Fruit fly (Drosophila melanogaster): ENCODE results near the gene CG7706.
A peak's percentile ranks its signal among the peaks of the same experiment; 100 is the strongest.

The CG7706 gene

dm6 chr3R:18658945-18659642, 18.5 kb upstream of the CG7706 start, which contains the start of the genes CG31224 and CstF64 (continued):
- peak; percentile 84 for TF ChIP-seq Atf-2 (GFP tag; optimal IDR thresholded peaks at IDR 0.05)
- TF ChIP-seq CG14050 (GFP tag; IDR thresholded peaks at IDR 0.05): peak; percentile 70
- peak in 1 of 2 experiments; percentile 63 for TF ChIP-seq crp (GFP tag; optimal IDR thresholded peaks at IDR 0.05)
- TF ChIP-seq pita (GFP tag; optimal IDR thresholded peaks at IDR 0.05): no peak
- peak; percentile 38 for TF ChIP-seq CrebB (tag; optimal IDR thresholded peaks at IDR 0.05)
- TF ChIP-seq dm (GFP tag; optimal IDR thresholded peaks at IDR 0.05): peak; percentile 83
- TF ChIP-seq CG13894 (tag; optimal IDR thresholded peaks at IDR 0.05): no peak
- peak; percentile 63 for TF ChIP-seq gcm2 (GFP tag; optimal IDR thresholded peaks at IDR 0.05)
- peak; percentile 82 for TF ChIP-seq CG11723 (GFP tag; optimal IDR thresholded peaks at IDR 0.05)
- peak; percentile 90 for TF ChIP-seq CG12659 (GFP tag; optimal IDR thresholded peaks at IDR 0.05)
- peak; percentile 83 for TF ChIP-seq az2 (GFP tag; optimal IDR thresholded peaks at IDR 0.05)
- peak; percentile 63; the same call in 1 of the 2 replicates for TF ChIP-seq Oaz (GFP tag; IDR thresholded peaks at IDR 0.05)
- TF ChIP-seq CG1529 (GFP tag; optimal IDR thresholded peaks at IDR 0.05): no peak
- peak; percentile 55; the same call in 1 of the 2 replicates for TF ChIP-seq CG5953 (GFP tag; IDR thresholded peaks at IDR 0.05)
- no peak for TF ChIP-seq br (optimal IDR thresholded peaks at IDR 0.05)
- TF ChIP-seq her (GFP tag; optimal IDR thresholded peaks at IDR 0.05): peak; percentile 71
- peak; percentile 58 for TF ChIP-seq CG3995 (GFP tag; optimal IDR thresholded peaks at IDR 0.05)
- no peak for TF ChIP-seq nau (GFP tag; optimal IDR thresholded peaks at IDR 0.05)
- peak; percentile 91 for TF ChIP-seq CG31224 (GFP tag; IDR thresholded peaks at IDR 0.05)
- TF ChIP-seq sisA (GFP tag; IDR thresholded peaks at IDR 0.05): peak; percentile 78
- peak; percentile 42 for TF ChIP-seq CG6654 (GFP tag; optimal IDR thresholded peaks at IDR 0.05)
- no peak for TF ChIP-seq corto (GFP tag; optimal IDR thresholded peaks at IDR 0.05)
- peak; percentile 75 for TF ChIP-seq ap (GFP tag; IDR thresholded peaks at IDR 0.05)
- no peak for TF ChIP-seq z (GFP tag; IDR thresholded peaks at IDR 0.05)
- no peak for TF ChIP-seq sna (GFP tag; IDR thresholded peaks at IDR 0.05; ENCODE audit: partially characterized antibody)
- TF ChIP-seq CG12769 (tag; optimal IDR thresholded peaks at IDR 0.05): no peak
- TF ChIP-seq ase (GFP tag; IDR thresholded peaks at IDR 0.05): peak; percentile 72; the same call in 2 of the 3 replicates
- peak; percentile 85 for TF ChIP-seq Ptx1 (GFP tag; IDR thresholded peaks at IDR 0.05)
- TF ChIP-seq CG18011 (GFP tag; optimal IDR thresholded peaks at IDR 0.05): no peak
- TF ChIP-seq CG14860 (GFP tag; IDR thresholded peaks at IDR 0.05; ENCODE audit: partially characterized antibody): no peak
- TF ChIP-seq B-H2 (GFP tag; optimal IDR thresholded peaks at IDR 0.05): peak; percentile 87
- TF ChIP-seq dysf (GFP tag; IDR thresholded peaks at IDR 0.05): peak; percentile 80
- TF ChIP-seq Hmx (GFP tag; optimal IDR thresholded peaks at IDR 0.05): peak; percentile 64
- peak; percentile 81 for TF ChIP-seq disco-r (GFP tag; optimal IDR thresholded peaks at IDR 0.05)
- peak; percentile 80 for TF ChIP-seq CG12104 (GFP tag; optimal IDR thresholded peaks at IDR 0.05)
- TF ChIP-seq Dip2 (GFP tag; IDR thresholded peaks at IDR 0.05): no peak
- TF ChIP-seq CG18262 (tag; optimal IDR thresholded peaks at IDR 0.05): peak; percentile 81
- TF ChIP-seq bowl (GFP tag; IDR thresholded peaks at IDR 0.05): no peak
- no peak for TF ChIP-seq prd (optimal IDR thresholded peaks at IDR 0.05)
- peak; percentile 89 for TF ChIP-seq prd (GFP tag; IDR thresholded peaks at IDR 0.05)
- TF ChIP-seq CG6813 (GFP tag; optimal IDR thresholded peaks at IDR 0.05): peak; percentile 11
- no peak for TF ChIP-seq ham (GFP tag; IDR thresholded peaks at IDR 0.05)
- TF ChIP-seq Lhr (GFP tag; optimal IDR thresholded peaks at IDR 0.05): no peak
- peak; percentile 89 for TF ChIP-seq jumu (GFP tag; optimal IDR thresholded peaks at IDR 0.05)
- TF ChIP-seq CG15269 (tag; optimal IDR thresholded peaks at IDR 0.05): no peak
- no peak for TF ChIP-seq mirr (GFP tag; optimal IDR thresholded peaks at IDR 0.05)
- TF ChIP-seq CG18599 (GFP tag; optimal IDR thresholded peaks at IDR 0.05): no peak
- TF ChIP-seq jing (GFP tag; optimal IDR thresholded peaks at IDR 0.05): peak; percentile 65
- peak; percentile 80 for TF ChIP-seq CG11085 (GFP tag; IDR thresholded peaks at IDR 0.05)
- peak; percentile 89 for TF ChIP-seq ftz-f1 (GFP tag; optimal IDR thresholded peaks at IDR 0.05)
